Fruit fly (Drosophila melanogaster): ENCODE results near the gene hh.

hh gene

DNA sequence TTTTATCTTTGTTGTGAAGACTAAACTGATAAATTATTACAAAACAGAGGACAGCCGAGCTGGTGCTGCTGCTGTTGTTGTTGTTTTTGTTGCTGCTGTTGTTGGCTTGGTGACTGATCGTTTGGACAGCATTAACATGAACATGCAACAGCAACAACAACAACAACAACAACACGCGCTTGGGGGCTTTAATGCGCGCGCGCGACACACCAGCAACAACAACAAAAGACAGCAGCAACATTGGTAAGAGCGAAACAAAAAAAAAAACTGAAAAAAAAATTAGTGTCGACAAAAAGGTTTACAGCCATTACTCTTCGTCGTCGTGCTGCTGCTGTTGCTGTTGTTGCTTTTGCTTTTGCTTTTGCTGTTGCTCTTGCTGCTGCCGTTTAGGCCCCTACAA is 10.8 kb downstream of the hh start:
- TF ChIP-seq HLHmδ (GFP tag; optimal IDR thresholded peaks at IDR 0.05) (no peak), chinmo (GFP tag; IDR thresholded peaks at IDR 0.05; ENCODE audit: partially characterized antibody) (0 out of 4 replicates have a peak, but pooled peaks have one; percentile 20), CG4360 (GFP tag; IDR thresholded peaks at IDR 0.05) (peak; percentile 96), sqz (GFP tag; optimal IDR thresholded peaks at IDR 0.05) (peak; percentile 59), oc (tag; optimal IDR thresholded peaks at IDR 0.05) (peak; percentile 67)

DNA sequence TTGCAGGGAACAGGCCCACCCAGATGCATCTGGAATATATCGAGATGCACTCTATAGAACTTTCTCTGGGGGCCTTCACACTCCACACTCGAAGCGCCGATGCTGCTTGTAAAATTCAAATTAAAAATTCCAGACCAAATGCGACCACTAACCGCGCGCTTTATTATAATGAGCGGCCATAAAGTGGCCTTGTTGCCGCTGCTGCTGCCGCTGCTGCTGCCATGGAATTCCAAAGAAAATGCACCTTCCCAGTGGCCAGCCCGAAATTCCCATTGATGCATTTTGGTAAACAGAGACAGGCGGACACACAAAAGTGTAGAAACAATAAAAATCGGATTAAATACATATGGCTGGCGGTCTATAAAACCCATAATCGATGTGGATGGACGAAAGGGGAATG is 11.5 kb downstream of the hh start:
- no peak for TF ChIP-seq Mrtf (GFP tag; IDR thresholded peaks at IDR 0.05)
- TF ChIP-seq sd (tag; optimal IDR thresholded peaks at IDR 0.05): peak; percentile 78
- no peak for TF ChIP-seq CTCF (GFP tag; optimal IDR thresholded peaks at IDR 0.05)
- TF ChIP-seq run (tag; optimal IDR thresholded peaks at IDR 0.05): peak; percentile 30
- TF ChIP-seq vvl (GFP tag; IDR thresholded peaks at IDR 0.05): peak; percentile 37; the same call in 1 of the 2 replicates
- TF ChIP-seq kni (GFP tag; optimal IDR thresholded peaks at IDR 0.05): peak; percentile 75
- TF ChIP-seq cad (GFP tag; optimal IDR thresholded peaks at IDR 0.05): peak; percentile 78
- no peak for TF ChIP-seq grau (tag; optimal IDR thresholded peaks at IDR 0.05)
- no peak for TF ChIP-seq ac (GFP tag; optimal IDR thresholded peaks at IDR 0.05)
- no peak for TF ChIP-seq CG10431 (GFP tag; optimal IDR thresholded peaks at IDR 0.05)
- peak; percentile 65 for TF ChIP-seq oc (tag; optimal IDR thresholded peaks at IDR 0.05)

DNA sequence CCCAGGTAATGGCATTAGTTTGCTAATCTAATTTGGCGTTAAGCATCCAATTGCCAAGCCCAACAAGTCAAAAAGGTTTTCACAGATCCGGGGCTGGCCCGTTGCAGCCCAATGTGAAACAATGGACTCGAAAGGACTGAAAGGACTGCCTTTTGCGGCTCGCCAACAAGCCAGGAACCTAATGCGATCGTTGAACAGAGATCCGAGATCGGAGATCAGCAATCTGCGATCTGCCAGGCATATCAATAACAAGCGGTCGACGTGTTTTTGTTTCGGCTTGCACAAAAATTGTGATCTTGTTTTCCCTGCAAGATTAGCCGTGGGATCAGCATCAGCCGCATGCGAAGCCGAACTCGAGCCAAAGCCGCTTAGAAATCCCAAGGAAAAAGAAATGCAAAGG is 12.1 kb downstream of the hh start:
- TF ChIP-seq br (optimal IDR thresholded peaks at IDR 0.05) (no peak), ac (GFP tag; optimal IDR thresholded peaks at IDR 0.05) (no peak), grn (GFP tag; optimal IDR thresholded peaks at IDR 0.05) (peak; percentile 53), crp (GFP tag; optimal IDR thresholded peaks at IDR 0.05) (no peak), ab (GFP tag; optimal IDR thresholded peaks at IDR 0.05) (no peak), CG15479 (GFP tag; optimal IDR thresholded peaks at IDR 0.05) (peak; percentile 59), tll (GFP tag; optimal IDR thresholded peaks at IDR 0.05) (peak in 1 of 2 experiments; percentile 99), pita (GFP tag; optimal IDR thresholded peaks at IDR 0.05) (no peak)

DNA sequence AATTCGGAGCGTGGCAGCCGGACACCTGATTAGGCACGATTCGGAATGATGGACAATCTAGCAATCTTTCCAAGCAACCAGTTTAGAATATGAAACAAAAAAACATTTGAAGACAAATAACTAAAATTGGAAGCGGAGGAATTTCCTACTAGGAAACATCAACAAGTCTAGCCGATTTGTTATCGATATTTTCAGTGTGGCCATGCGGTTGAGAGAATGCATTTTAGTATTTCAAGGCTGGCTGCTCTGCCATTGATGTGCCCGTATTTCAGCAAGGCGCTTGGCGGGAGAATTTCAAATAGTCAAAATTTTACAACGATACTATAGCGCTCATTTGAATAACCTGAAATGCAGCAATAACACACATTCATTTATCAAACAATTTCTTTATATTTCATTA is 13.9 kb downstream of the hh start, which contains the start of gene CG31457:
CG31457 (minus strand) TSS at position 186 of the 400 bp plus-strand sequence.
- TF ChIP-seq nau (GFP tag; optimal IDR thresholded peaks at IDR 0.05) (no peak), bigmax (GFP tag; optimal IDR thresholded peaks at IDR 0.05) (no peak), CG9797 (GFP tag; optimal IDR thresholded peaks at IDR 0.05) (peak; percentile 97), CG18764 (GFP tag; optimal IDR thresholded peaks at IDR 0.05) (no peak), nmo (GFP tag; optimal IDR thresholded peaks at IDR 0.05) (peak; percentile 55), her (GFP tag; optimal IDR thresholded peaks at IDR 0.05) (no peak), Med (GFP tag) (peak; percentile 87), ato (GFP tag; IDR thresholded peaks at IDR 0.05; ENCODE audit: partially characterized antibody) (peak; percentile 41), CG15514 (GFP tag; optimal IDR thresholded peaks at IDR 0.05) (peak; percentile 47), CG14710 (tag; optimal IDR thresholded peaks at IDR 0.05) (peak; percentile 53), Optix (GFP tag; IDR thresholded peaks at IDR 0.05) (no peak), Sry-δ (GFP tag; optimal IDR thresholded peaks at IDR 0.05) (peak; percentile 76), chn (GFP tag; optimal IDR thresholded peaks at IDR 0.05) (no peak), MTF-1 (GFP tag; optimal IDR thresholded peaks at IDR 0.05; ENCODE audit: borderline replicate concordance) (no peak), Trl (optimal IDR thresholded peaks at IDR 0.05) (no peak), Trl (GFP tag; optimal IDR thresholded peaks at IDR 0.05) (no peak), CG8944 (GFP tag; optimal IDR thresholded peaks at IDR 0.05) (no peak), CG33213 (GFP tag; optimal IDR thresholded peaks at IDR 0.05) (peak; percentile 33), CG1603 (tag; optimal IDR thresholded peaks at IDR 0.05) (peak; percentile 82), ftz-f1 (GFP tag; optimal IDR thresholded peaks at IDR 0.05) (peak; percentile 85), Doc3 (GFP tag; IDR thresholded peaks at IDR 0.05; ENCODE audit: partially characterized antibody) (peak; percentile 83), fd3F (GFP tag; optimal IDR thresholded peaks at IDR 0.05) (no peak), Rfx (GFP tag; IDR thresholded peaks at IDR 0.05) (no peak), Myb (GFP tag; optimal IDR thresholded peaks at IDR 0.05) (peak; percentile 35), Pdp1 (GFP tag; optimal IDR thresholded peaks at IDR 0.05) (peak in 1 of 2 experiments; percentile 21), CG17829 (tag; optimal IDR thresholded peaks at IDR 0.05) (peak; percentile 31)

Measured in whole organism, embryonic.